Worm (Caenorhabditis elegans) whole organism, early embryonic: Measurements from ENCODE around the gene cest-5.1.

Source experiments
- B0310.2 ChIP-seq: sonication (generic microtip); optimal IDR thresholded peaks from 2 replicates; lab custom pipeline; 2016; ENCODE audit warnings: mild to moderate bottlenecking, missing genetic modification characterization, missing compliant biosample characterization
- F13C5.2 ChIP-seq: sonication (generic microtip); optimal IDR thresholded peaks from 2 replicates; lab custom pipeline; 2017; ENCODE audit warnings: mild to moderate bottlenecking, missing genetic modification characterization, inconsistent platforms, missing compliant biosample characterization
- aly-1 ChIP-seq: sonication (generic microtip); optimal IDR thresholded peaks from 2 replicates; lab custom pipeline; 2016; ENCODE audit warnings: missing genetic modification characterization, missing compliant biosample characterization
- ama-1 ChIP-seq: fragments of 150-350 bp; optimal IDR thresholded peaks from 2 replicates; lab custom pipeline; 2014
- ceh-13 ChIP-seq: fragments of 200-800 bp; sonication (Bioruptor generic); optimal IDR thresholded peaks from 2 replicates; lab custom pipeline; 2018; ENCODE audit warnings: mild to moderate bottlenecking, missing genetic modification characterization, missing compliant biosample characterization
- ceh-36 ChIP-seq: sonication (generic microtip); optimal IDR thresholded peaks from 2 replicates; lab custom pipeline; 2016; ENCODE audit warnings: missing genetic modification characterization, inconsistent platforms, missing compliant biosample characterization
- ets-7 ChIP-seq: sonication (generic microtip); optimal IDR thresholded peaks from 2 replicates; lab custom pipeline; 2016; ENCODE audit warnings: missing genotype, missing genetic modification characterization, missing compliant biosample characterization
- flt-1 ChIP-seq: fragments of 200-800 bp; sonication (Bioruptor generic); IDR thresholded peaks from 2 replicates; pipeline ENCODE4 v1.3.6; 2022; ENCODE audit warnings: missing genetic modification characterization, missing compliant biosample characterization
- hmbx-1 ChIP-seq: sonication (generic microtip); optimal IDR thresholded peaks from 2 replicates; lab custom pipeline; 2016; ENCODE audit warnings: mild to moderate bottlenecking, missing genetic modification characterization, missing compliant biosample characterization
- hmg-4 ChIP-seq: fragments of 200-800 bp; sonication (Bioruptor generic); optimal IDR thresholded peaks from 2 replicates; lab custom pipeline; 2018; ENCODE audit warnings: mild to moderate bottlenecking, missing genetic modification characterization, missing compliant biosample characterization
- hnd-1 ChIP-seq: sonication (generic microtip); optimal IDR thresholded peaks from 2 replicates; lab custom pipeline; 2016; ENCODE audit warnings: missing genetic modification characterization, missing compliant biosample characterization
- pes-1 ChIP-seq: fragments of 200-800 bp; sonication (Bioruptor generic); IDR thresholded peaks from 2 replicates; pipeline ENCODE4 v1.3.6; 2022; ENCODE audit warnings: missing genetic modification reagents, missing genetic modification characterization, missing compliant biosample characterization
- scrt-1 ChIP-seq: fragments of 200-800 bp; sonication (Bioruptor generic); IDR thresholded peaks from 2 replicates; pipeline ENCODE4 v1.3.6; 2022; ENCODE audit warnings: missing genetic modification characterization, missing compliant biosample characterization
- sea-1 ChIP-seq: fragments of 200-800 bp; sonication (Bioruptor generic); conservative IDR thresholded peaks from 2 replicates; pipeline ENCODE4 v1.3.6; 2022; ENCODE audit warnings: missing genetic modification characterization, missing compliant biosample characterization
- tbx-11 ChIP-seq: fragments of 200-800 bp; sonication (Bioruptor generic); IDR thresholded peaks from 2 replicates; pipeline ENCODE4 v1.3.6; 2022; ENCODE audit warnings: missing genetic modification characterization, missing compliant biosample characterization
- tbx-37 ChIP-seq: fragments of 200-800 bp; sonication (Bioruptor generic); conservative IDR thresholded peaks from 2 replicates; pipeline ENCODE4 v1.3.6; 2022; ENCODE audit warnings: missing genetic modification reagents, missing genetic modification characterization, missing compliant biosample characterization
- tra-4 ChIP-seq: sonication (generic microtip); optimal IDR thresholded peaks from 2 replicates; lab custom pipeline; 2017; ENCODE audit warnings: missing genetic modification characterization, missing compliant biosample characterization

cest-5.1 gene

ce11 chrIV:6646905-6647304 is 15.4 kb upstream of the cest-5.1 start:
- TF ChIP-seq ama-1 (lab: Kevin White, UChicago) (peak; percentile 57), pes-1 (GFP tag; lab: Robert Waterston, UW) (no peak), tbx-37 (GFP tag; lab: Robert Waterston, UW) (0 out of 2 replicates have a peak, but pooled peaks have one; percentile 13)

- peak; percentile 61 for TF ChIP-seq aly-1 (tag; lab: Kevin White, UChicago)
- peak; percentile 12 for TF ChIP-seq F13C5.2
- TF ChIP-seq tbx-37 (GFP tag; lab: Robert Waterston, UW), result no peak
- TF ChIP-seq hmg-4 (GFP tag; lab: Kevin White, UChicago), result peak; percentile 63
- TF ChIP-seq ama-1 (lab: Kevin White, UChicago), result peak; percentile 90
These were observed 14.5 kb upstream of the cest-5.1 start, which contains the start of gene hil-7 for ce11 chrIV:6645867-6646655. Gene hil-7, plus strand, starts transcription at chrIV:6646312.

- no peak for TF ChIP-seq hmbx-1 (tag; lab: Kevin White, UChicago)
- TF ChIP-seq scrt-1, result no peak
- TF ChIP-seq ets-7 (tag; lab: Kevin White, UChicago), result no peak
- no peak for TF ChIP-seq hnd-1
- no peak for TF ChIP-seq B0310.2 (tag; lab: Kevin White, UChicago)
- no peak for TF ChIP-seq pes-1 (GFP tag; lab: Robert Waterston, UW)
- TF ChIP-seq flt-1 (GFP tag; lab: Robert Waterston, UW), result no peak
These were observed 8.3 kb upstream of the cest-5.1 start, which contains the start of gene C01B10.6 for ce11 chrIV:6639880-6640279. Gene C01B10.6, plus strand, starts transcription at chrIV:6640180.

ce11 chrIV:6638256-6638655 is 6.7 kb upstream of the cest-5.1 start, which contains the start of gene C01B10.7:
Gene C01B10.7, plus strand, starts transcription at chrIV:6638556.
- TF ChIP-seq ceh-13 (no peak), ama-1 (lab: Kevin White, UChicago) (no peak), hmbx-1 (tag; lab: Kevin White, UChicago) (no peak), hmg-4 (GFP tag; lab: Kevin White, UChicago) (no peak), F13C5.2 (no peak)

- no peak for TF ChIP-seq hmbx-1 (tag; lab: Kevin White, UChicago)
- TF ChIP-seq sea-1, result no peak
- no peak for TF ChIP-seq ceh-36 (tag; lab: Kevin White, UChicago)
- no peak for TF ChIP-seq tra-4 (tag; lab: Kevin White, UChicago)
- TF ChIP-seq hnd-1, result no peak
- no peak for TF ChIP-seq tbx-37 (GFP tag; lab: Robert Waterston, UW)
- TF ChIP-seq ama-1 (lab: Kevin White, UChicago), result no peak
- no peak for TF ChIP-seq scrt-1
- no peak for TF ChIP-seq B0310.2 (tag; lab: Kevin White, UChicago)
- TF ChIP-seq hmg-4 (GFP tag; lab: Kevin White, UChicago), result no peak
- no peak for TF ChIP-seq aly-1 (tag; lab: Kevin White, UChicago)
- TF ChIP-seq flt-1 (GFP tag; lab: Robert Waterston, UW), result no peak
- TF ChIP-seq tbx-11 (GFP tag; lab: Robert Waterston, UW), result no peak
- TF ChIP-seq ceh-13, result no peak
- no peak for TF ChIP-seq pes-1 (GFP tag; lab: Robert Waterston, UW)
- no peak for TF ChIP-seq ets-7 (tag; lab: Kevin White, UChicago)
These were observed 3.2 kb upstream of the cest-5.1 start, which contains the start of gene metl-13 for ce11 chrIV:6634789-6635188. Gene metl-13, plus strand, starts transcription at chrIV:6635089.

- TF ChIP-seq pes-1 (GFP tag; lab: Robert Waterston, UW), result no peak
- TF ChIP-seq ceh-36 (tag; lab: Kevin White, UChicago), result no peak
- no peak for TF ChIP-seq ama-1 (lab: Kevin White, UChicago)
- TF ChIP-seq B0310.2 (tag; lab: Kevin White, UChicago), result no peak
- no peak for TF ChIP-seq tbx-11 (GFP tag; lab: Robert Waterston, UW)
- no peak for TF ChIP-seq hmg-4 (GFP tag; lab: Kevin White, UChicago)
- TF ChIP-seq tra-4 (tag; lab: Kevin White, UChicago), result no peak
- no peak for TF ChIP-seq F13C5.2
- no peak for TF ChIP-seq flt-1 (GFP tag; lab: Robert Waterston, UW)
- TF ChIP-seq ets-7 (tag; lab: Kevin White, UChicago), result no peak
- TF ChIP-seq hnd-1, result no peak
- no peak for TF ChIP-seq sea-1
These were observed 3.8 kb downstream of the cest-5.1 start, which contains the start of gene cest-5.2 for ce11 chrIV:6627798-6628197. Gene cest-5.2, minus strand, starts transcription at chrIV:6627925.

ce11 chrIV:6623390-6623789 is 8.2 kb downstream of the cest-5.1 start, which contains the start of gene C01B10.44:
Gene C01B10.44, plus strand, starts transcription at chrIV:6623690.
- TF ChIP-seq tbx-37 (GFP tag; lab: Robert Waterston, UW) (no peak), F13C5.2 (no peak), tbx-11 (GFP tag; lab: Robert Waterston, UW) (no peak), hnd-1 (no peak)

ce11 chrIV:6622142-6622541 is 9.4 kb downstream of the cest-5.1 start:
- no peak for TF ChIP-seq hmg-4 (GFP tag; lab: Kevin White, UChicago)
- no peak for TF ChIP-seq ceh-13
- TF ChIP-seq ceh-36 (tag; lab: Kevin White, UChicago), result no peak
- no peak for TF ChIP-seq hnd-1
- TF ChIP-seq ama-1 (lab: Kevin White, UChicago), result no peak
- no peak for TF ChIP-seq tra-4 (tag; lab: Kevin White, UChicago)
- TF ChIP-seq aly-1 (tag; lab: Kevin White, UChicago), result no peak
- no peak for TF ChIP-seq ets-7 (tag; lab: Kevin White, UChicago)
- no peak for TF ChIP-seq sea-1
- no peak for TF ChIP-seq scrt-1
- no peak for TF ChIP-seq pes-1 (GFP tag; lab: Robert Waterston, UW)
